Fruit fly (Drosophila melanogaster): Measurements from ENCODE around the gene CASK.

Gene CASK

DNA sequence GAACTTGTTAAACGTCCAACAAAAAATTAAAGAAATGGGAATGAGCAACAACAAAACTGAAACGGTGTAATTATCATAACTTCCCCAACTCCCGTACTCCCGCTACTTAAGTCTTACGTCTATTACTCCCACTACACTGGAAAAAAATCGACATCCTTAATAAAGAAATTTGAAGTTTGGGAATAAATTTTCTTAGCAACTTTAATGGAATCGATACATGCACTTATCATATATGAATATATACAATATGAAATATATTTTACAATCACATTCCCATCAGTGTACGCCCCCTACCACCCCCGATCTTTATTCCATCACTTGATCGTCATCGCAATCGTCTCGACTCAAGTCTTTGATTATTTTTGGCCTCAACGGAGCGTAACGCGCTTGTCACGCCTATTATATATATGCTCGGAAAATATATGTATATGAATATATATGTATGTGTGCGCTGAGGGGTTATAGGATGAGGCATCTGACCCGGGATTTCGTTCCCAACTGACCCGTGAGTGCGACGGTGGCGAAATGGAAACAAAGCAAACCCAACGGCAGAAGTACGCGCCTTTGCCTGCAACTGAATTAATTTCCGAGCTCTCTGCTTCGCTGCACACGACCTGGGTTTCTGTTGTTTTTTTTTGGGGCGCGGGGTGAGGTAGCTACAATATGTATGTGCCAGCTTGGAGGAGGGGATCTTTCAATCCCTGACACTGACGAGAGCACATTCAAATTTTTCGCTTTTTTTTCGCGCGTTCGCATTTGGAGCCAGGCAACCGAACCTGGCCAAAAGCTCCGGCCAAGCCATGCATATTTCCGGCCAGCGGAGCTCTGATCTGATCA lies 12.0 kb upstream of the CASK start (continued):
- TF ChIP-seq Atf6 (GFP tag; IDR thresholded peaks at IDR 0.05) (no peak), Mad (GFP tag; optimal IDR thresholded peaks at IDR 0.05) (no peak), Awh (GFP tag; IDR thresholded peaks at IDR 0.05) (peak; percentile 49; the same call in 1 of the 2 replicates), CG6175 (GFP tag; IDR thresholded peaks at IDR 0.05) (no peak), Dll (GFP tag; IDR thresholded peaks at IDR 0.05; ENCODE audit: partially characterized antibody) (no peak), lilli (GFP tag; optimal IDR thresholded peaks at IDR 0.05) (no peak), Nf-YB (GFP tag; optimal IDR thresholded peaks at IDR 0.05) (peak; percentile 19), CG6272 (GFP tag; IDR thresholded peaks at IDR 0.05) (no peak), HHEX (GFP tag; optimal IDR thresholded peaks at IDR 0.05) (no peak), insv (GFP tag; optimal IDR thresholded peaks at IDR 0.05) (no peak), CG10565 (GFP tag; optimal IDR thresholded peaks at IDR 0.05) (no peak), CG2712 (tag; optimal IDR thresholded peaks at IDR 0.05) (peak; percentile 66), CG12769 (tag; optimal IDR thresholded peaks at IDR 0.05) (peak; percentile 17), CG14860 (GFP tag; IDR thresholded peaks at IDR 0.05; ENCODE audit: partially characterized antibody) (no peak), cg (GFP tag; optimal IDR thresholded peaks at IDR 0.05) (peak; percentile 4), CG9817 (tag; optimal IDR thresholded peaks at IDR 0.05) (no peak), tx (GFP tag; optimal IDR thresholded peaks at IDR 0.05) (no peak), CG18764 (GFP tag; optimal IDR thresholded peaks at IDR 0.05) (no peak), Ets65A (GFP tag) (no peak), CG6254 (GFP tag; optimal IDR thresholded peaks at IDR 0.05) (no peak), CG3995 (GFP tag; optimal IDR thresholded peaks at IDR 0.05) (no peak), Dad (GFP tag; optimal IDR thresholded peaks at IDR 0.05) (no peak), zen2 (GFP tag; IDR thresholded peaks at IDR 0.05; ENCODE audit: partially characterized antibody) (no peak), CG7786 (GFP tag; optimal IDR thresholded peaks at IDR 0.05) (no peak), hb (GFP tag; IDR thresholded peaks at IDR 0.05; ENCODE audit: partially characterized antibody) (no peak), CG10147 (GFP tag; optimal IDR thresholded peaks at IDR 0.05) (no peak), Doc3 (GFP tag; IDR thresholded peaks at IDR 0.05; ENCODE audit: partially characterized antibody) (no peak), sd (tag; optimal IDR thresholded peaks at IDR 0.05) (no peak), ci (GFP tag; IDR thresholded peaks at IDR 0.05) (peak; percentile 31; the same call in 1 of the 3 replicates), CG1792 (GFP tag; optimal IDR thresholded peaks at IDR 0.05) (no peak), H2.0 (GFP tag; IDR thresholded peaks at IDR 0.05) (no peak), shn (GFP tag; optimal IDR thresholded peaks at IDR 0.05) (no peak), CG10366 (GFP tag; IDR thresholded peaks at IDR 0.05) (no peak), Bteb2 (GFP tag; optimal IDR thresholded peaks at IDR 0.05) (no peak), twi (tag; optimal IDR thresholded peaks at IDR 0.05) (peak; percentile 13), br (optimal IDR thresholded peaks at IDR 0.05) (no peak), CG11723 (GFP tag; optimal IDR thresholded peaks at IDR 0.05) (no peak), lola (GFP tag; optimal IDR thresholded peaks at IDR 0.05) (peak in 1 of 3 experiments; percentile 77), Myb (GFP tag; optimal IDR thresholded peaks at IDR 0.05) (no peak), croc (GFP tag; conservative IDR thresholded peaks at IDR 0.05) (no peak), run (tag; optimal IDR thresholded peaks at IDR 0.05) (no peak), CG7839 (tag; optimal IDR thresholded peaks at IDR 0.05) (peak; percentile 45), Tbp (GFP tag; optimal IDR thresholded peaks at IDR 0.05) (no peak), gcm2 (GFP tag; optimal IDR thresholded peaks at IDR 0.05) (no peak), Mes4 (GFP tag; optimal IDR thresholded peaks at IDR 0.05) (no peak), row (GFP tag; IDR thresholded peaks at IDR 0.05) (peak; percentile 52; the same call in 2 of the 3 replicates), CG15011 (GFP tag; optimal IDR thresholded peaks at IDR 0.05) (no peak), danr (GFP tag; IDR thresholded peaks at IDR 0.05) (no peak), CG9932 (GFP tag; IDR thresholded peaks at IDR 0.05) (no peak), btn (GFP tag; optimal IDR thresholded peaks at IDR 0.05) (no peak)
